Worm (Caenorhabditis elegans) whole organism, L1 larva: Measurements from ENCODE around the gene srx-73.

Experiments used
- C04F5.9 ChIP-seq: sonication (generic microtip); optimal IDR thresholded peaks from 2 replicates; lab custom pipeline; 2016; ENCODE audit warnings: missing genetic modification characterization, missing compliant biosample characterization
- F16B12.6 ChIP-seq: fragments of 150-350 bp; optimal IDR thresholded peaks from 2 replicates; lab custom pipeline; 2014; ENCODE audit warnings: missing biosample characterization, missing genetic modification characterization
- Y116A8C.19 ChIP-seq: sonication (generic microtip); optimal IDR thresholded peaks from 2 replicates; lab custom pipeline; 2016; ENCODE audit warnings: missing compliant biosample characterization, missing genetic modification characterization, borderline replicate concordance
- alr-1 ChIP-seq: fragments of 200-800 bp; sonication (Bioruptor generic); optimal IDR thresholded peaks from 2 replicates; lab custom pipeline; 2018; ENCODE audit warnings: borderline replicate concordance, mild to moderate bottlenecking, missing genetic modification characterization, missing compliant biosample characterization
- ama-1 ChIP-seq: fragments of 150-350 bp; optimal IDR thresholded peaks from 2 replicates; lab custom pipeline; 2014
- ceh-63 ChIP-seq: fragments of 200-800 bp; sonication (Bioruptor generic); optimal IDR thresholded peaks from 2 replicates; lab custom pipeline; 2018; ENCODE audit warnings: mild to moderate bottlenecking, missing genetic modification characterization, missing compliant biosample characterization
- ceh-8 ChIP-seq: fragments of 200-800 bp; sonication (Bioruptor generic); optimal IDR thresholded peaks from 2 replicates; lab custom pipeline; 2018; ENCODE audit warnings: mild to moderate bottlenecking, missing genetic modification characterization, moderate library complexity, missing compliant biosample characterization
- ceh-88 ChIP-seq: fragments of 200-800 bp; sonication (Bioruptor generic); IDR thresholded peaks from 2 replicates; pipeline ENCODE4 v1.3.6; 2022; ENCODE audit warnings: missing genetic modification characterization, missing compliant biosample characterization
- dpl-1 ChIP-seq, 3 experiments: fragments of 150-350 bp in 2 of 3; sonication (generic microtip) in 1 of 3; optimal IDR thresholded peaks; 2 replicates each; lab custom pipeline; 2014 to 2017; ENCODE audit warnings: missing biosample characterization in 3 of 3, missing genetic modification characterization in 3 of 3, missing genetic modification reagents in 3 of 3
- dsc-1 ChIP-seq: sonication (generic microtip); optimal IDR thresholded peaks from 2 replicates; lab custom pipeline; 2016; ENCODE audit warnings: mild to moderate bottlenecking, missing genetic modification characterization, missing compliant biosample characterization
- efl-1 ChIP-seq, 4 experiments: fragments of 150-350 bp; optimal IDR thresholded peaks in 3 of 4; peaks in 1 of 4; 1 replicate in 1 of 4; 2 replicates in 3 of 4; lab custom pipeline; 2014; ENCODE audit warnings: missing biosample characterization in 2 of 4, missing genetic modification characterization in 2 of 4, missing genetic modification reagents in 2 of 4
- efl-3 ChIP-seq: fragments of 200-800 bp; sonication (Bioruptor generic); optimal IDR thresholded peaks from 2 replicates; lab custom pipeline; 2018; ENCODE audit warnings: mild to moderate bottlenecking, missing genetic modification characterization, missing compliant biosample characterization
- elt-2 ChIP-seq: sonication (generic microtip); optimal IDR thresholded peaks from 2 replicates; lab custom pipeline; 2016; ENCODE audit warnings: missing genetic modification characterization, mild to moderate bottlenecking, inconsistent platforms, missing compliant biosample characterization, missing genetic modification reagents
- elt-3 ChIP-seq, 6 experiments: fragments of 150-350 bp in 1 of 6; sonication (generic microtip); optimal IDR thresholded peaks; 2 replicates each; lab custom pipeline; 2017 to 2018; ENCODE audit warnings: missing biosample characterization in 6 of 6, missing genetic modification characterization in 6 of 6, inconsistent platforms in 1 of 6
- ets-5 ChIP-seq: fragments of 200-800 bp; sonication (Bioruptor generic); IDR thresholded peaks from 2 replicates; pipeline ENCODE4 v1.3.6; 2022; ENCODE audit warnings: missing genetic modification characterization, missing compliant biosample characterization
- fos-1 ChIP-seq: fragments of 150-350 bp; optimal IDR thresholded peaks from 2 replicates; lab custom pipeline; 2014; ENCODE audit warnings: missing biosample characterization, missing genetic modification characterization
- grh-1 ChIP-seq: fragments of 200-800 bp; sonication (Bioruptor generic); IDR thresholded peaks from 2 replicates; pipeline ENCODE4 v1.3.6; 2022; ENCODE audit warnings: missing genetic modification reagents, missing genetic modification characterization, missing compliant biosample characterization
- irx-1 ChIP-seq: sonication (generic microtip); optimal IDR thresholded peaks from 2 replicates; lab custom pipeline; 2016; ENCODE audit warnings: missing genetic modification characterization, missing compliant biosample characterization
- isw-1 ChIP-seq: fragments of 200-800 bp; sonication (Bioruptor generic); IDR thresholded peaks from 2 replicates; pipeline ENCODE4 v1.3.6; 2022; ENCODE audit warnings: missing genetic modification characterization, missing compliant biosample characterization
- lin-35 ChIP-seq, 2 experiments: fragments of 150-350 bp; optimal IDR thresholded peaks; 2 replicates each; lab custom pipeline; 2014; ENCODE audit warnings: missing biosample characterization in 2 of 2, missing genetic modification characterization in 2 of 2, missing genetic modification reagents in 2 of 2
- lir-3 ChIP-seq: sonication (generic microtip); optimal IDR thresholded peaks from 2 replicates; lab custom pipeline; 2016; ENCODE audit warnings: mild to moderate bottlenecking, missing genetic modification characterization, moderate library complexity, missing compliant biosample characterization; ENCODE audit not compliant: poor library complexity
- mef-2 ChIP-seq: fragments of 150-350 bp; optimal IDR thresholded peaks from 2 replicates; lab custom pipeline; 2014; ENCODE audit warnings: missing biosample characterization, missing genetic modification characterization
- nhr-11 ChIP-seq: fragments of 150-350 bp; optimal IDR thresholded peaks from 2 replicates; lab custom pipeline; 2014; ENCODE audit warnings: missing biosample characterization, missing genetic modification characterization
- nhr-12 ChIP-seq: sonication (generic microtip); optimal IDR thresholded peaks from 2 replicates; lab custom pipeline; 2017; ENCODE audit warnings: missing biosample characterization, missing genetic modification characterization
- nhr-20 ChIP-seq: sonication (generic microtip); optimal IDR thresholded peaks from 2 replicates; lab custom pipeline; 2016; ENCODE audit warnings: mild to moderate bottlenecking, missing genetic modification characterization, missing compliant biosample characterization
- nhr-237 ChIP-seq: fragments of 150-350 bp; optimal IDR thresholded peaks from 2 replicates; lab custom pipeline; 2014; ENCODE audit warnings: missing biosample characterization, missing genetic modification characterization
- nhr-28 ChIP-seq: fragments of 150-350 bp; optimal IDR thresholded peaks from 2 replicates; lab custom pipeline; 2014; ENCODE audit warnings: missing biosample characterization, missing genetic modification characterization
- nhr-47 ChIP-seq: sonication (generic microtip); optimal IDR thresholded peaks from 2 replicates; lab custom pipeline; 2016; ENCODE audit warnings: mild to moderate bottlenecking, missing genetic modification characterization, moderate library complexity, missing compliant biosample characterization
- nhr-71 ChIP-seq: sonication (generic microtip); optimal IDR thresholded peaks from 2 replicates; lab custom pipeline; 2016; ENCODE audit warnings: mild to moderate bottlenecking, missing genetic modification characterization, moderate library complexity, missing compliant biosample characterization
- nhr-76 ChIP-seq: sonication (generic microtip); optimal IDR thresholded peaks from 2 replicates; lab custom pipeline; 2017; ENCODE audit warnings: missing biosample characterization, missing genetic modification characterization
- nhr-77 ChIP-seq: fragments of 150-350 bp; optimal IDR thresholded peaks from 2 replicates; lab custom pipeline; 2014; ENCODE audit warnings: missing biosample characterization, missing genetic modification characterization
- nhr-84 ChIP-seq: sonication (generic microtip); optimal IDR thresholded peaks from 2 replicates; lab custom pipeline; 2017; ENCODE audit warnings: missing biosample characterization, missing genetic modification characterization
- pax-3 ChIP-seq: fragments of 200-800 bp; sonication (Bioruptor generic); optimal IDR thresholded peaks from 2 replicates; lab custom pipeline; 2018; ENCODE audit warnings: mild to moderate bottlenecking, missing genetic modification characterization, moderate library complexity, missing compliant biosample characterization
- snu-23 ChIP-seq: sonication (generic microtip); optimal IDR thresholded peaks from 2 replicates; lab custom pipeline; 2016; ENCODE audit warnings: missing genetic modification characterization, missing compliant biosample characterization
- sptf-1 ChIP-seq: fragments of 150-350 bp; optimal IDR thresholded peaks from 2 replicates; lab custom pipeline; 2014; ENCODE audit warnings: missing biosample characterization, missing genetic modification characterization
- sup-37 ChIP-seq: fragments of 200-800 bp; sonication (Bioruptor generic); optimal IDR thresholded peaks from 2 replicates; lab custom pipeline; 2018; ENCODE audit warnings: mild to moderate bottlenecking, missing genetic modification characterization, missing compliant biosample characterization
- tlp-1 ChIP-seq: fragments of 150-350 bp; optimal IDR thresholded peaks from 2 replicates; lab custom pipeline; 2014; ENCODE audit warnings: missing biosample characterization, missing genetic modification characterization
- unc-30 ChIP-seq: sonication (generic microtip); optimal IDR thresholded peaks from 2 replicates; lab custom pipeline; 2017; ENCODE audit warnings: missing biosample characterization, missing genetic modification characterization
- unc-62 ChIP-seq: fragments of 150-350 bp; optimal IDR thresholded peaks from 2 replicates; lab custom pipeline; 2014; ENCODE audit warnings: missing biosample characterization, missing genetic modification reagents, missing genetic modification characterization
- unc-86 ChIP-seq: sonication (generic microtip); optimal IDR thresholded peaks from 2 replicates; lab custom pipeline; 2016; ENCODE audit warnings: missing genetic modification characterization, missing compliant biosample characterization
- unc-98 ChIP-seq: fragments of 200-800 bp; sonication (Bioruptor generic); IDR thresholded peaks from 2 replicates; pipeline ENCODE4 v1.3.6; 2022; ENCODE audit warnings: missing genetic modification characterization, missing compliant biosample characterization
- xbp-1 ChIP-seq: sonication (generic microtip); optimal IDR thresholded peaks from 2 replicates; lab custom pipeline; 2016; ENCODE audit warnings: missing genetic modification characterization, missing compliant biosample characterization
- zag-1 ChIP-seq: fragments of 150-350 bp; optimal IDR thresholded peaks from 2 replicates; lab custom pipeline; 2014; ENCODE audit warnings: missing biosample characterization, missing genetic modification characterization
- zip-4 ChIP-seq: fragments of 200-800 bp; sonication (Bioruptor generic); optimal IDR thresholded peaks from 2 replicates; lab custom pipeline; 2018; ENCODE audit warnings: mild to moderate bottlenecking, missing genetic modification characterization, moderate library complexity, missing compliant biosample characterization
- ztf-11 ChIP-seq, 2 experiments: sonication (generic microtip); optimal IDR thresholded peaks; 2 replicates each; lab custom pipeline; 2016 to 2017; ENCODE audit warnings: missing genetic modification characterization in 2 of 2, missing biosample characterization in 1 of 2, missing compliant biosample characterization in 1 of 2
- ztf-4 ChIP-seq: fragments of 150-350 bp; optimal IDR thresholded peaks from 2 replicates; lab custom pipeline; 2014; ENCODE audit warnings: missing biosample characterization, missing genetic modification characterization

The srx-73 gene

DNA sequence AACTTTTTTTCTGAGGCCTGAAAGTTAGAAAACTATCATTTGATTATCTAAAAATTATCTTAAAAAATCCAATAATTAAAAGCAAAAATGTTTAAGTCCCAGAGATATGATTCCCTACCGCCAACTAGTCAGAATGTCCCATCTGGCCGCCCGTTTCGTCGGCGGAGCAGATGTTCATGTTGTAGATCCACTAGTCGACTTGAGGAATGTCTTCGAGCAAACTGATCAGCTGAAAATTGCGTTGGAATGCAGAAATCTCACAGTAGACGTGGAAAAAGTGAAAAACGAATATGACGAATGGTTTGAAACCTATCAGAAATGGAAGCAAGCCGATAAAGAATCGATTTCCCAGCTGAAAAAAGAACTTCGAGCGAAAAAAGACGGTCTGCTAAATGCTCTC is 23.7 kb upstream of the srx-73 start, which contains the start of gene K03B4.1:
Gene K03B4.1, plus strand, starts transcription at position 97 of the 400 bp plus-strand sequence.
- no peak for TF ChIP-seq efl-1 (optimal IDR thresholded peaks at IDR 0.05; lab: Kevin White, UChicago)
- peak in 1 of 2 experiments; percentile 43 for TF ChIP-seq efl-1 (GFP tag; optimal IDR thresholded peaks at IDR 0.05 in 1 of 2; lab: Kevin White, UChicago)
- peak; percentile 38 for TF ChIP-seq ama-1 (lab: Kevin White, UChicago)
- no peak for TF ChIP-seq nhr-84
- TF ChIP-seq lir-3 (tag; lab: Kevin White, UChicago): no peak
- no peak for TF ChIP-seq unc-30 (tag; lab: Kevin White, UChicago)
- no peak for TF ChIP-seq ztf-4 (tag; lab: Kevin White, UChicago)
- no peak for TF ChIP-seq nhr-76
- TF ChIP-seq lin-35 (GFP tag; optimal IDR thresholded peaks at IDR 0.05; lab: Kevin White, UChicago): no peak
- TF ChIP-seq, all 84 proteins: peak for 2

DNA sequence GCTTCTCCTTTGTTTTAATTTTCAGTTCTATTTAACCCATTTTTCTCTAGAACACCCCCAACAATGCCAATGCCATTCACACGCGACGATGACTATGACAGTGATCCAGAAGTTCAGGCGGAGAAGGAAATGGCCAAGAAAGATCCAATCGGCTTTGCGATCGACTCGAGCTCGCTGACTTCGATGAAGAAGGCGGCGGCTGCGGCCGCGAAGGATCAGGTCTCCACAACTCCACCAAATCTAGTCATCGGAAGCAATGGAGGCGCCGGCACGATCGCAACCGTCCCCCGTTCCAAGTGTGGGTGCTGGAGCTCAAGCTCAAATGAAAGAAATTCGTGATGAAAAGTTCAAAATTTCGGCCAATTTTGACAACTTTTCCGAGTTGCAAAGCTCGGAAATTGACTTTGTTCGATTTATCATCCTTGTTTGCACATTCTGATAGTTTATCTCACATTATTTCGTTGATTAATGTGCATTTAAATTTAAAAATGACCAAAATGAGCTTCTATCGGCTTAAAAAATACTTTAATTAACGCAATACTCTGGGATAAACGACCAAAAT is 22.5 kb upstream of the srx-73 start, which contains the start of gene K03B4.2:
Gene K03B4.2, plus strand, starts transcription at position 51 of the 562 bp plus-strand sequence.
- TF ChIP-seq ceh-8 (GFP tag; lab: Kevin White, UChicago) (no peak), ets-5 (GFP tag; lab: Robert Waterston, UW) (no peak), nhr-28 (no peak), unc-30 (tag; lab: Kevin White, UChicago) (no peak), alr-1 (no peak), efl-1 (optimal IDR thresholded peaks at IDR 0.05; lab: Kevin White, UChicago) (no peak), efl-1 (GFP tag; optimal IDR thresholded peaks at IDR 0.05 in 1 of 2; lab: Kevin White, UChicago) (peak in 1 of 2 experiments; percentile 81), ceh-88 (no peak), mef-2 (tag; lab: Kevin White, UChicago) (no peak), snu-23 (GFP tag; lab: Kevin White, UChicago) (no peak), efl-3 (GFP tag; lab: Kevin White, UChicago) (no peak), nhr-71 (peak; percentile 11), nhr-47 (no peak), elt-2 (tag; lab: Kevin White, UChicago) (peak; percentile 3), dsc-1 (tag; lab: Kevin White, UChicago) (no peak), xbp-1 (no peak), grh-1 (no peak), sptf-1 (no peak), elt-3 (tag; optimal IDR thresholded peaks at IDR 0.05; lab: Kevin White, UChicago) (no peak), lin-35 (GFP tag; optimal IDR thresholded peaks at IDR 0.05; lab: Kevin White, UChicago) (no peak), pax-3 (tag; lab: Kevin White, UChicago) (no peak), nhr-20 (no peak), dpl-1 (GFP tag; optimal IDR thresholded peaks at IDR 0.05; lab: Kevin White, UChicago) (no peak), ztf-11 (tag; optimal IDR thresholded peaks at IDR 0.05; lab: Kevin White, UChicago) (no peak), unc-86 (tag; lab: Kevin White, UChicago) (no peak), nhr-12 (tag; lab: Kevin White, UChicago) (no peak), F16B12.6 (tag; lab: Kevin White, UChicago) (no peak), zag-1 (tag; lab: Kevin White, UChicago) (no peak), Y116A8C.19 (no peak), ama-1 (lab: Kevin White, UChicago) (peak; percentile 71)
- TF ChIP-seq, all 84 proteins: peak for 4

ce11 chrV:4686680-4687470 is 21.3 kb upstream of the srx-73 start, which contains the start of gene taf-10:
taf-10 (plus strand) TSS chrV:4687103.
- TF ChIP-seq nhr-11 (tag; lab: Kevin White, UChicago) (no peak), elt-3 (tag; optimal IDR thresholded peaks at IDR 0.05; lab: Kevin White, UChicago) (peak in 1 of 6 experiments; percentile 49), tlp-1 (tag; lab: Kevin White, UChicago) (no peak), sup-37 (GFP tag; lab: Kevin White, UChicago) (no peak), zag-1 (tag; lab: Kevin White, UChicago) (no peak), isw-1 (GFP tag; lab: Robert Waterston, UW) (no peak; the same call in 1 of the 2 replicates), unc-62 (GFP tag; lab: Kevin White, UChicago) (no peak), irx-1 (no peak), ztf-4 (tag; lab: Kevin White, UChicago) (no peak), nhr-77 (no peak), unc-98 (GFP tag; lab: Robert Waterston, UW) (no peak), zip-4 (no peak), efl-1 (optimal IDR thresholded peaks at IDR 0.05; lab: Kevin White, UChicago) (peak; percentile 55 to 61), efl-1 (GFP tag; optimal IDR thresholded peaks at IDR 0.05 in 1 of 2; lab: Kevin White, UChicago) (peak; percentile 51 to 96), ceh-63 (GFP tag; lab: Kevin White, UChicago) (no peak), nhr-237 (no peak), elt-2 (tag; lab: Kevin White, UChicago) (peak; percentile 16), unc-30 (tag; lab: Kevin White, UChicago) (no peak), fos-1 (tag; lab: Kevin White, UChicago) (no peak), sptf-1 (no peak), C04F5.9 (no peak), ets-5 (GFP tag; lab: Robert Waterston, UW) (no peak)
